Fruit fly (Drosophila melanogaster) whole organism, embryonic: ENCODE results near the gene Dsp1.

Experiments
- Atf3 ChIP-seq: fragments of 200-800 bp; sonication (Bioruptor generic); optimal IDR thresholded peaks from 3 replicates; lab custom pipeline; 2016; ENCODE audit warnings: missing biosample characterization, missing genetic modification characterization
- CG1233 ChIP-seq: fragments of 200-800 bp; sonication (Bioruptor generic); optimal IDR thresholded peaks from 4 replicates; lab custom pipeline; 2018; ENCODE audit warnings: missing biosample characterization, mild to moderate bottlenecking, missing genetic modification characterization
- CG13624 ChIP-seq: fragments of 200-800 bp; sonication (Bioruptor generic); optimal IDR thresholded peaks from 2 replicates; lab custom pipeline; 2016; ENCODE audit warnings: missing biosample characterization, missing genetic modification characterization
- CG15011 ChIP-seq: fragments of 200-800 bp; sonication (Bioruptor generic); optimal IDR thresholded peaks from 3 replicates; lab custom pipeline; 2018; ENCODE audit warnings: missing biosample characterization, mild to moderate bottlenecking, missing genetic modification characterization
- CG17186 ChIP-seq: fragments of 200-800 bp; sonication (Bioruptor generic); optimal IDR thresholded peaks from 3 replicates; lab custom pipeline; 2017; ENCODE audit warnings: missing biosample characterization, missing genetic modification reagents, missing genetic modification characterization
- CG2889 ChIP-seq: fragments of 200-800 bp; sonication (Bioruptor generic); IDR thresholded peaks from 3 replicates; pipeline ENCODE4 v1.3.6; 2022; ENCODE audit warnings: missing biosample characterization, missing genetic modification characterization
- CG30020 ChIP-seq: fragments of 200-800 bp; optimal IDR thresholded peaks from 2 replicates; lab custom pipeline; 2019; ENCODE audit warnings: missing biosample characterization, mild to moderate bottlenecking, missing genetic modification characterization, moderate library complexity
- CG3163 ChIP-seq: fragments of 200-800 bp; sonication (Bioruptor generic); optimal IDR thresholded peaks from 3 replicates; lab custom pipeline; 2016; ENCODE audit warnings: missing biosample characterization, missing genetic modification characterization
- CG32532 ChIP-seq: fragments of 200-800 bp; sonication (Bioruptor generic); IDR thresholded peaks from 2 replicates; pipeline ENCODE4 v1.3.6; 2022; ENCODE audit warnings: missing biosample characterization, missing genetic modification characterization
- CG3281 ChIP-seq: fragments of 200-800 bp; sonication (Bioruptor generic); optimal IDR thresholded peaks from 3 replicates; lab custom pipeline; 2017; ENCODE audit warnings: missing biosample characterization, mild to moderate bottlenecking, missing genetic modification characterization
- CG34376 ChIP-seq: fragments of 200-800 bp; sonication (Bioruptor generic); optimal IDR thresholded peaks from 2 replicates; lab custom pipeline; 2018; ENCODE audit warnings: missing biosample characterization, mild to moderate bottlenecking, missing genetic modification characterization
- CG4617 ChIP-seq: fragments of 200-800 bp; sonication (Bioruptor generic); optimal IDR thresholded peaks from 3 replicates; lab custom pipeline; 2016; ENCODE audit warnings: missing biosample characterization, missing genetic modification characterization, borderline replicate concordance
- CG6272 ChIP-seq: fragments of 200-800 bp; sonication (Bioruptor generic); IDR thresholded peaks from 2 replicates; pipeline ENCODE4 v1.3.6; 2022; ENCODE audit warnings: missing biosample characterization, missing genetic modification characterization
- CG7928 ChIP-seq: fragments of 200-800 bp; sonication (Bioruptor generic); optimal IDR thresholded peaks from 2 replicates; lab custom pipeline; 2017; ENCODE audit warnings: missing biosample characterization, mild to moderate bottlenecking, missing genetic modification characterization
- D19B ChIP-seq: fragments of 200-800 bp; sonication (Bioruptor generic); optimal IDR thresholded peaks from 2 replicates; lab custom pipeline; 2017; ENCODE audit warnings: missing biosample characterization, mild to moderate bottlenecking, missing genetic modification characterization
- Dfd ChIP-seq, 2 experiments: fragments of >200 bp; optimal IDR thresholded peaks; 2 replicates each; lab custom pipeline; 2017; ENCODE audit warnings: missing biosample characterization in 2 of 2, missing genetic modification characterization in 2 of 2
- E2f2 ChIP-seq: fragments of 200-800 bp; sonication (Bioruptor generic); IDR thresholded peaks from 2 replicates; pipeline ENCODE4 v1.3.6; 2022; ENCODE audit warnings: missing biosample characterization, missing genetic modification characterization
- Ets97D ChIP-seq: fragments of 200-800 bp; sonication (Bioruptor generic); optimal IDR thresholded peaks from 3 replicates; lab custom pipeline; 2016; ENCODE audit warnings: missing biosample characterization, missing genetic modification characterization
- Fer3 ChIP-seq: fragments of 200-800 bp; sonication (Bioruptor generic); optimal IDR thresholded peaks from 2 replicates; lab custom pipeline; 2018; ENCODE audit warnings: missing biosample characterization, mild to moderate bottlenecking, missing genetic modification characterization, moderate library complexity
- Gsc ChIP-seq: fragments of 200-800 bp; sonication (Bioruptor generic); IDR thresholded peaks from 2 replicates; pipeline ENCODE4 v1.3.6; 2022; ENCODE audit warnings: missing biosample characterization, missing genetic modification characterization
- Lpt ChIP-seq: fragments of >200 bp; optimal IDR thresholded peaks from 2 replicates; lab custom pipeline; 2018; ENCODE audit warnings: missing biosample characterization, missing genetic modification characterization
- Mrtf ChIP-seq: fragments of 200-800 bp; sonication (Bioruptor generic); IDR thresholded peaks from 3 replicates; pipeline ENCODE4 v1.3.6; 2022; ENCODE audit warnings: missing biosample characterization, missing genetic modification characterization
- NFAT ChIP-seq: fragments of 200-800 bp; sonication (Bioruptor generic); IDR thresholded peaks from 2 replicates; pipeline ENCODE4 v1.3.6; 2022; ENCODE audit warnings: missing biosample characterization, missing genetic modification characterization
- Nf-YC ChIP-seq: fragments of 200-800 bp; optimal IDR thresholded peaks from 3 replicates; lab custom pipeline; 2019; ENCODE audit warnings: missing biosample characterization, mild to moderate bottlenecking, missing genetic modification characterization, moderate library complexity
- Rfx ChIP-seq: fragments of 200-800 bp; sonication (Bioruptor generic); IDR thresholded peaks from 2 replicates; pipeline ENCODE4 v1.3.6; 2022; ENCODE audit warnings: missing biosample characterization, missing genetic modification characterization
- Sry-δ ChIP-seq: fragments of 200-800 bp; sonication (Bioruptor generic); optimal IDR thresholded peaks from 2 replicates; lab custom pipeline; 2016; ENCODE audit warnings: missing biosample characterization, missing genetic modification characterization
- Trl ChIP-seq, 3 experiments: fragments of >200 bp in 2 of 3; fragments of 200-800 bp in 1 of 3; sonication (Bioruptor generic) in 1 of 3; optimal IDR thresholded peaks; 2 replicates in 1 of 3; 3 replicates in 2 of 3; lab custom pipeline; 2016 to 2017; ENCODE audit warnings: missing biosample characterization in 1 of 3, missing genetic modification characterization in 1 of 3
- ara ChIP-seq: fragments of 200-800 bp; sonication (Bioruptor generic); IDR thresholded peaks from 2 replicates; pipeline ENCODE4 v1.3.6; 2022; ENCODE audit warnings: missing biosample characterization, missing genetic modification characterization
- ato ChIP-seq: fragments of 200-800 bp; sonication (Bioruptor generic); IDR thresholded peaks from 2 replicates; pipeline ENCODE4 v1.3.6; 2022; ENCODE audit warnings: missing biosample characterization, missing genetic modification characterization; ENCODE audit not compliant: partially characterized antibody
- bigmax ChIP-seq: fragments of 200-800 bp; sonication (Bioruptor generic); optimal IDR thresholded peaks from 2 replicates; lab custom pipeline; 2018; ENCODE audit warnings: missing biosample characterization, mild to moderate bottlenecking, missing genetic modification characterization
- cas ChIP-seq: fragments of 200-800 bp; sonication (Bioruptor generic); IDR thresholded peaks from 2 replicates; pipeline ENCODE4 v1.3.6; 2022; ENCODE audit warnings: missing biosample characterization, missing genetic modification characterization
- hb ChIP-seq: fragments of 200-800 bp; sonication (Bioruptor generic); IDR thresholded peaks from 3 replicates; pipeline ENCODE4 v1.3.6; 2022; ENCODE audit warnings: missing biosample characterization, missing genetic modification characterization; ENCODE audit not compliant: partially characterized antibody
- ind ChIP-seq: fragments of 200-800 bp; sonication (Bioruptor generic); optimal IDR thresholded peaks from 3 replicates; lab custom pipeline; 2016; ENCODE audit warnings: missing biosample characterization, missing genetic modification characterization
- insv ChIP-seq, 2 experiments: fragments of 200-800 bp; sonication (Bioruptor generic); optimal IDR thresholded peaks; 3 replicates each; lab custom pipeline; 2016 to 2018; ENCODE audit warnings: missing biosample characterization in 2 of 2, missing genetic modification characterization in 2 of 2
- lbe ChIP-seq: fragments of 200-800 bp; sonication (Bioruptor generic); optimal IDR thresholded peaks from 2 replicates; lab custom pipeline; 2016; ENCODE audit warnings: missing biosample characterization, mild to moderate bottlenecking, missing genetic modification characterization
- maf-S ChIP-seq: fragments of 200-800 bp; sonication (Bioruptor generic); optimal IDR thresholded peaks from 2 replicates; lab custom pipeline; 2016; ENCODE audit warnings: missing biosample characterization, missing genetic modification characterization
- pan ChIP-seq, 4 experiments: fragments of >200 bp in 3 of 4; fragments of 200-800 bp in 1 of 4; sonication (Bioruptor generic) in 1 of 4; optimal IDR thresholded peaks in 3 of 4; IDR thresholded peaks in 1 of 4; 2 replicates each; pipeline versions ENCODE4 v1.3.6 to Lab custom; 2017 to 2022; ENCODE audit warnings: missing biosample characterization in 2 of 4, missing genetic modification characterization in 2 of 4, mixed read lengths in 1 of 4
- phol ChIP-seq: fragments of 200-800 bp; sonication (Bioruptor generic); optimal IDR thresholded peaks from 3 replicates; lab custom pipeline; 2018; ENCODE audit warnings: missing biosample characterization, mild to moderate bottlenecking, missing genetic modification characterization, moderate library complexity
- psq ChIP-seq: fragments of 200-800 bp; sonication (Bioruptor generic); optimal IDR thresholded peaks from 2 replicates; lab custom pipeline; 2017; ENCODE audit warnings: missing biosample characterization, missing genetic modification characterization
- pum ChIP-seq: fragments of 200-800 bp; sonication (Bioruptor generic); optimal IDR thresholded peaks from 2 replicates; lab custom pipeline; 2016; ENCODE audit warnings: missing biosample characterization, missing genetic modification characterization
- rib ChIP-seq: fragments of 200-800 bp; sonication (Bioruptor generic); IDR thresholded peaks from 2 replicates; pipeline ENCODE4 v1.3.6; 2022; ENCODE audit warnings: missing biosample characterization, missing genetic modification characterization
- sens ChIP-seq: fragments of 200-800 bp; sonication (Bioruptor generic); peaks from one replicate; lab custom pipeline; 2016; ENCODE audit warnings: missing biosample characterization, missing genetic modification characterization
- sim ChIP-seq: fragments of 200-800 bp; sonication (Bioruptor generic); IDR thresholded peaks from 2 replicates; pipeline ENCODE4 v1.3.6; 2022; ENCODE audit warnings: missing biosample characterization, missing genetic modification characterization
- slbo ChIP-seq: fragments of 200-800 bp; sonication (Bioruptor generic); IDR thresholded peaks from 2 replicates; pipeline ENCODE4 v1.3.6; 2022; ENCODE audit warnings: missing biosample characterization, missing genetic modification characterization
- slp2 ChIP-seq: fragments of 200-800 bp; sonication (Bioruptor generic); optimal IDR thresholded peaks from 2 replicates; lab custom pipeline; 2016; ENCODE audit warnings: missing biosample characterization, missing genetic modification characterization
- ssp ChIP-seq: fragments of 200-800 bp; sonication (Bioruptor generic); IDR thresholded peaks from 2 replicates; pipeline ENCODE4 v1.3.6; 2022; ENCODE audit warnings: missing biosample characterization, missing genetic modification characterization
- vfl ChIP-seq: fragments of 200-800 bp; sonication (Bioruptor generic); optimal IDR thresholded peaks from 2 replicates; lab custom pipeline; 2016; ENCODE audit warnings: missing biosample characterization, missing genetic modification characterization
- zen2 ChIP-seq: fragments of 200-800 bp; sonication (Bioruptor generic); IDR thresholded peaks from 3 replicates; pipeline ENCODE4 v1.3.6; 2022; ENCODE audit warnings: missing biosample characterization, missing genetic modification characterization; ENCODE audit not compliant: partially characterized antibody
- zfh1 ChIP-seq: fragments of 200-800 bp; sonication (Bioruptor generic); IDR thresholded peaks from 3 replicates; pipeline ENCODE4 v1.3.6; 2022; ENCODE audit warnings: missing biosample characterization, missing genetic modification characterization

Gene Dsp1

DNA sequence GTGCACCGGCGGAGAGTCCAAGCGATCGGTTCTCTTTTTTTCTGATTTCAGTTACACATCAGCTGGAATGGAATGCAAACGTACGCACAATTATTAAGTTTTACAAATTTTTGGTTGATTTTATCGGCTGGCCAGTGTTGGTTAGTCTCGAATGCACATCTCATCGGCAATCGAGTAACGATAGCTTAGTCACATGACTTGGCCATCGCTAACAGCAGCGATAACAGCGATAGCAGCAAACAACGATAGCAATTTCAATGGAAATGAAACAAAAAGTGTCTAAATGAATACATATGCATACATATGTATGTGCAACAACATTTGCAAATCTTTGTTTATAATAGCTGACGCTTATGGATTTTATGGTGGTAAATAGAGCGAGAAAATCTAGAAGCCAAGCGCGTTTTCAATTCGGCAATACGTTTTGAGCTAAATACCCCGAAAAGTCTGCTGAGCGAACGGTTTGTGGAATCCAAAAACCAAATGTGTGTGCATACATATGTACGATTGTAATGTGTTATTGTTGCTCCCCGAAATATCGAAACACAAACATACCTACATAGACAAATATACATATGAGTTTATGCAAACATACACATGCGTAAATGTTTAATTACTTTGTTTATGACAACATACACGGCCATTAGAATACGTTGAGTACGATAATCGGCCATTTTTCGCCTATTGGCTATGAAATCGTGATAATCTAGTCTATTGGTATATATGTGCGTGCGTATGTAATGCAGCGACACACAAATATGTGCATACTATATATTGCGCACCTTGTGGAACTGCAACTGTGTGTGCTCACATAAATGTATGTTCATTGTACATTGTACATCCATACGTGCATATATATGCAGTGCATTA is 36.8 kb upstream of the Dsp1 start, which contains the start of gene CG3632 (continued):
- peak; percentile 7 for TF ChIP-seq slp2 (GFP tag; lab: Kevin White, UChicago)
- TF ChIP-seq CG3163 (GFP tag; lab: Kevin White, UChicago) = peak; percentile 18
- peak; percentile 53 for TF ChIP-seq bigmax (GFP tag; lab: Kevin White, UChicago)
- TF ChIP-seq Lpt = no peak
- peak; percentile 47 for TF ChIP-seq CG32532 (GFP tag; lab: Robert Waterston, UW)
- TF ChIP-seq psq (GFP tag; lab: Kevin White, UChicago) = no peak
- peak; percentile 50 for TF ChIP-seq CG6272
- peak; percentile 58 for TF ChIP-seq CG7928 (GFP tag; lab: Kevin White, UChicago)
- peak; percentile 87 for TF ChIP-seq ato (GFP tag; lab: Robert Waterston, UW)
- peak; percentile 71 for TF ChIP-seq CG4617 (GFP tag; lab: Kevin White, UChicago)
- peak; percentile 20 for TF ChIP-seq pum (GFP tag; lab: Kevin White, UChicago)
- peak; percentile 40 for TF ChIP-seq maf-S (GFP tag; lab: Kevin White, UChicago)
- no peak for TF ChIP-seq CG2889 (GFP tag; lab: Robert Waterston, UW)
- TF ChIP-seq hb (GFP tag; lab: Robert Waterston, UW) = peak; percentile 85
- TF ChIP-seq Gsc (GFP tag; lab: Robert Waterston, UW) = no peak
- no peak for TF ChIP-seq Mrtf (GFP tag; lab: Robert Waterston, UW)
- TF ChIP-seq Atf3 (GFP tag; lab: Kevin White, UChicago) = peak; percentile 3
- TF ChIP-seq CG13624 (GFP tag; lab: Kevin White, UChicago) = peak; percentile 56
- no peak for TF ChIP-seq Trl (optimal IDR thresholded peaks at IDR 0.05; lab: Kevin White, UChicago)
- TF ChIP-seq Trl (GFP tag; optimal IDR thresholded peaks at IDR 0.05; lab: Kevin White, UChicago) = peak; percentile 44
- peak; percentile 63; the same call in 1 of the 2 replicates for TF ChIP-seq slbo (GFP tag; lab: Robert Waterston, UW)
- peak; percentile 53 for TF ChIP-seq Nf-YC (tag; lab: Kevin White, UChicago)
- peak; percentile 90 for TF ChIP-seq sens (GFP tag; lab: Kevin White, UChicago)
- no peak; the same call in 1 of the 2 replicates for TF ChIP-seq E2f2
- TF ChIP-seq ssp (GFP tag; lab: Robert Waterston, UW) = peak; percentile 30; the same call in 1 of the 2 replicates
- no peak for TF ChIP-seq Fer3 (tag; lab: Kevin White, UChicago)
- no peak for TF ChIP-seq D19B (GFP tag; lab: Kevin White, UChicago)
- no peak for TF ChIP-seq sim (GFP tag; lab: Robert Waterston, UW)
- no peak; the same call in 1 of the 3 replicates for TF ChIP-seq zen2 (GFP tag; lab: Robert Waterston, UW)
- peak; percentile 37 for TF ChIP-seq CG34376 (GFP tag; lab: Kevin White, UChicago)
- no peak for TF ChIP-seq insv (GFP tag; optimal IDR thresholded peaks at IDR 0.05; lab: Kevin White, UChicago)
- TF ChIP-seq ara = no peak
- no peak for TF ChIP-seq cas (GFP tag; lab: Robert Waterston, UW)
- peak; percentile 61; the same call in 1 of the 2 replicates for TF ChIP-seq rib (GFP tag; lab: Robert Waterston, UW)
- TF ChIP-seq Ets97D = peak; percentile 71
- peak; percentile 23 for TF ChIP-seq CG3281
- peak; percentile 90 for TF ChIP-seq CG30020 (tag; lab: Kevin White, UChicago)
- TF ChIP-seq ind (GFP tag; lab: Kevin White, UChicago) = peak; percentile 25
- TF ChIP-seq CG15011 (GFP tag; lab: Kevin White, UChicago) = no peak
- peak; percentile 94 for TF ChIP-seq Sry-δ (GFP tag; lab: Kevin White, UChicago)
- no peak for TF ChIP-seq CG1233 (GFP tag; lab: Kevin White, UChicago)
- TF ChIP-seq Dfd (GFP tag; optimal IDR thresholded peaks at IDR 0.05; lab: Kevin White, UChicago) = no peak
- peak; percentile 51; the same call in 1 of the 2 replicates for TF ChIP-seq NFAT
- TF ChIP-seq pan (optimal IDR thresholded peaks at IDR 0.05; lab: Kevin White, UChicago) = no peak
- TF ChIP-seq pan (GFP tag; optimal IDR thresholded peaks at IDR 0.05 in 1 of 2, IDR thresholded peaks at IDR 0.05 in 1 of 2) = no peak
- 0 out of 3 replicates have a peak, but pooled peaks have one; percentile 19 for TF ChIP-seq zfh1 (GFP tag; lab: Robert Waterston, UW)
- TF ChIP-seq phol = peak; percentile 23
- peak; percentile 79 for TF ChIP-seq Rfx
- TF ChIP-seq vfl (GFP tag; lab: Kevin White, UChicago) = peak; percentile 42
- TF ChIP-seq CG17186 (GFP tag; lab: Kevin White, UChicago) = peak; percentile 22
- peak; percentile 60 for TF ChIP-seq lbe (GFP tag; lab: Kevin White, UChicago)
